Worm (Caenorhabditis elegans) whole organism, young adult: ENCODE results near the gene fbxb-6.

ENCODE experiments used
- B0261.1 ChIP-seq: sonication (generic microtip); optimal IDR thresholded peaks from 2 replicates; lab custom pipeline; 2016; ENCODE audit warnings: mild to moderate bottlenecking, missing genetic modification characterization, moderate library complexity, missing compliant biosample characterization
- D2030.7 ChIP-seq: fragments of 200-800 bp; sonication (Bioruptor generic); IDR thresholded peaks from 2 replicates; pipeline ENCODE4 v1.3.6; 2022; ENCODE audit warnings: missing genetic modification reagents, missing genetic modification characterization, missing compliant biosample characterization
- F23B12.7 ChIP-seq: sonication (generic microtip); optimal IDR thresholded peaks from 2 replicates; lab custom pipeline; 2017; ENCODE audit warnings: missing genetic modification characterization, mild to moderate bottlenecking, missing compliant biosample characterization, antibody characterized with exemption, moderate library complexity; ENCODE audit not compliant: insufficient read depth
- F37B4.10 ChIP-seq: fragments of 200-800 bp; sonication (Bioruptor generic); IDR thresholded peaks from 2 replicates; pipeline ENCODE4 v1.3.6; 2022; ENCODE audit warnings: missing genetic modification characterization, missing compliant biosample characterization
- F39B2.1 ChIP-seq: fragments of 200-800 bp; sonication (Bioruptor generic); IDR thresholded peaks from 2 replicates; pipeline ENCODE4 v1.3.6; 2022; ENCODE audit warnings: missing genetic modification reagents, missing genetic modification characterization, missing compliant biosample characterization
- F55B11.4 ChIP-seq: sonication (generic microtip); optimal IDR thresholded peaks from 2 replicates; lab custom pipeline; 2016; ENCODE audit warnings: missing compliant biosample characterization, missing genetic modification characterization, borderline replicate concordance; ENCODE audit not compliant: insufficient read depth
- F57C9.4 ChIP-seq: sonication (generic microtip); optimal IDR thresholded peaks from 2 replicates; lab custom pipeline; 2017; ENCODE audit warnings: mild to moderate bottlenecking, missing genetic modification characterization, missing compliant biosample characterization
- Y53F4B.3 ChIP-seq: fragments of 200-800 bp; sonication (Bioruptor generic); IDR thresholded peaks from 2 replicates; pipeline ENCODE4 v1.3.6; 2022; ENCODE audit warnings: missing genetic modification reagents, missing genetic modification characterization, missing compliant biosample characterization
- Y56A3A.18 ChIP-seq: fragments of 200-800 bp; sonication (Bioruptor generic); IDR thresholded peaks from 2 replicates; pipeline ENCODE4 v1.3.6; 2022; ENCODE audit warnings: missing genetic modification reagents, missing genetic modification characterization, missing compliant biosample characterization
- Y79H2A.3 ChIP-seq: fragments of 200-800 bp; sonication (Bioruptor generic); conservative IDR thresholded peaks from 2 replicates; pipeline ENCODE4 v1.3.6; 2022; ENCODE audit warnings: missing genetic modification reagents, missing genetic modification characterization, missing compliant biosample characterization
- akir-1 ChIP-seq: fragments of 200-800 bp; sonication (Bioruptor generic); optimal IDR thresholded peaks from 2 replicates; lab custom pipeline; 2018; ENCODE audit warnings: mild to moderate bottlenecking, missing genetic modification characterization, moderate library complexity, missing compliant biosample characterization
- cebp-1 ChIP-seq, 2 experiments: fragments of 200-800 bp in 1 of 2; sonication (Bioruptor generic) in 1 of 2; sonication (generic microtip) in 1 of 2; IDR thresholded peaks in 1 of 2; optimal IDR thresholded peaks in 1 of 2; 2 replicates each; pipeline versions ENCODE4 v1.3.6 to Lab custom; 2017 to 2022; ENCODE audit warnings: missing compliant biosample characterization in 2 of 2, missing genetic modification characterization in 2 of 2, mild to moderate bottlenecking in 1 of 2, missing genetic modification reagents in 1 of 2, moderate library complexity in 1 of 2
- ceh-100 ChIP-seq: fragments of 200-800 bp; sonication (Bioruptor generic); IDR thresholded peaks from 2 replicates; pipeline ENCODE4 v1.3.6; 2022; ENCODE audit warnings: missing genetic modification reagents, missing genetic modification characterization, missing compliant biosample characterization
- ceh-27 ChIP-seq: fragments of 200-800 bp; sonication (Bioruptor generic); optimal IDR thresholded peaks from 2 replicates; lab custom pipeline; 2018; ENCODE audit warnings: mild to moderate bottlenecking, missing genetic modification characterization, moderate library complexity, missing compliant biosample characterization
- ceh-79 ChIP-seq: sonication (generic microtip); optimal IDR thresholded peaks from 2 replicates; lab custom pipeline; 2017; ENCODE audit warnings: mild to moderate bottlenecking, missing genetic modification characterization, missing compliant biosample characterization
- dox-1 ChIP-seq: fragments of 200-800 bp; sonication (Bioruptor generic); IDR thresholded peaks from 2 replicates; pipeline ENCODE4 v1.3.6; 2022; ENCODE audit warnings: missing genetic modification reagents, missing genetic modification characterization, missing compliant biosample characterization
- efl-1 ChIP-seq: fragments of 150-350 bp; optimal IDR thresholded peaks from 2 replicates; lab custom pipeline; 2014; ENCODE audit warnings: missing biosample characterization, missing genetic modification reagents, missing genetic modification characterization
- hmg-20 ChIP-seq: fragments of 200-800 bp; sonication (Bioruptor generic); IDR thresholded peaks from 2 replicates; pipeline ENCODE4 v1.3.6; 2022; ENCODE audit warnings: missing genetic modification reagents, missing genetic modification characterization, missing compliant biosample characterization
- let-607 ChIP-seq, 2 experiments: fragments of 200-800 bp in 1 of 2; sonication (Bioruptor generic) in 1 of 2; sonication (generic microtip) in 1 of 2; optimal IDR thresholded peaks; 2 replicates each; lab custom pipeline; 2016 to 2018; ENCODE audit warnings: mild to moderate bottlenecking in 2 of 2, missing compliant biosample characterization in 2 of 2, missing genetic modification characterization in 2 of 2, moderate library complexity in 2 of 2, missing genotype in 1 of 2
- lsl-1 ChIP-seq: fragments of 200-800 bp; sonication (Bioruptor generic); optimal IDR thresholded peaks from 2 replicates; lab custom pipeline; 2018; ENCODE audit warnings: mild to moderate bottlenecking, missing genetic modification characterization, moderate library complexity, missing compliant biosample characterization
- lsy-27 ChIP-seq: sonication (generic microtip); optimal IDR thresholded peaks from 2 replicates; lab custom pipeline; 2017; ENCODE audit warnings: missing genetic modification characterization, mild to moderate bottlenecking, missing compliant biosample characterization, antibody characterized with exemption, missing genotype, borderline replicate concordance; ENCODE audit not compliant: insufficient read depth
- madf-3 ChIP-seq: fragments of 200-800 bp; sonication (Bioruptor generic); IDR thresholded peaks from 2 replicates; pipeline ENCODE4 v1.3.6; 2022; ENCODE audit warnings: missing genetic modification reagents, missing genetic modification characterization, missing compliant biosample characterization
- mxl-1 ChIP-seq: sonication (generic microtip); optimal IDR thresholded peaks from 2 replicates; lab custom pipeline; 2016; ENCODE audit warnings: missing genetic modification characterization, missing compliant biosample characterization
- nhr-80 ChIP-seq: sonication (generic microtip); optimal IDR thresholded peaks from 2 replicates; lab custom pipeline; 2016; ENCODE audit warnings: missing genetic modification characterization, missing compliant biosample characterization
- nhr-90 ChIP-seq: sonication (generic microtip); optimal IDR thresholded peaks from 2 replicates; lab custom pipeline; 2016; ENCODE audit warnings: missing genotype, mild to moderate bottlenecking, missing genetic modification characterization, missing compliant biosample characterization
- pha-4 ChIP-seq: fragments of 150-350 bp; sonication (generic microtip); optimal IDR thresholded peaks from 2 replicates; lab custom pipeline; 2014; ENCODE audit warnings: missing biosample characterization, missing genetic modification reagents, missing genetic modification characterization
- rcor-1 ChIP-seq: fragments of 200-800 bp; sonication (Bioruptor generic); IDR thresholded peaks from 2 replicates; pipeline ENCODE4 v1.3.6; 2022; ENCODE audit warnings: missing genetic modification reagents, missing genetic modification characterization, missing compliant biosample characterization
- rpc-1 ChIP-seq, 2 experiments: fragments of 150-350 bp in 1 of 2; sonication (generic microtip) in 1 of 2; optimal IDR thresholded peaks; 2 replicates each; lab custom pipeline; 2014 to 2018; ENCODE audit warnings: missing biosample characterization in 1 of 2, missing genetic modification characterization in 1 of 2, missing genetic modification reagents in 1 of 2, missing genotype in 1 of 2
- snpc-1.1 ChIP-seq: sonication (generic microtip); optimal IDR thresholded peaks from 2 replicates; lab custom pipeline; 2017; ENCODE audit warnings: missing genetic modification characterization, mild to moderate bottlenecking, missing compliant biosample characterization, antibody characterized with exemption, moderate library complexity, missing genotype, missing genetic modification reagents; ENCODE audit not compliant: insufficient read depth
- snpc-1.3 ChIP-seq: sonication (generic microtip); optimal IDR thresholded peaks from 2 replicates; lab custom pipeline; 2017; ENCODE audit warnings: missing genetic modification characterization, mild to moderate bottlenecking, missing compliant biosample characterization, antibody characterized with exemption, moderate library complexity, missing genotype, missing genetic modification reagents; ENCODE audit not compliant: insufficient read depth
- somi-1 ChIP-seq: fragments of 200-800 bp; sonication (Bioruptor generic); optimal IDR thresholded peaks from 2 replicates; lab custom pipeline; 2018; ENCODE audit warnings: mild to moderate bottlenecking, missing genetic modification characterization, missing compliant biosample characterization
- zfh-2 ChIP-seq: fragments of 200-800 bp; sonication (Bioruptor generic); conservative IDR thresholded peaks from 2 replicates; pipeline ENCODE4 v1.3.6; 2022; ENCODE audit warnings: missing genetic modification reagents, missing genetic modification characterization, missing compliant biosample characterization
- zim-3 ChIP-seq: sonication (generic microtip); optimal IDR thresholded peaks from 2 replicates; lab custom pipeline; 2017; ENCODE audit warnings: mild to moderate bottlenecking, missing genetic modification characterization, moderate library complexity, missing compliant biosample characterization
- ztf-18 ChIP-seq: sonication (generic microtip); optimal IDR thresholded peaks from 2 replicates; lab custom pipeline; 2016; ENCODE audit warnings: missing genotype, mild to moderate bottlenecking, missing genetic modification characterization, missing compliant biosample characterization

Gene fbxb-6

ce11 chrII:2083726-2084179, 19.2 kb downstream of the fbxb-6 start, which contains the start of the genes T16A1.5 and fbxc-49:
Gene T16A1.5 (minus strand): TSS chrII:2083826.
Gene fbxc-49 (plus strand): TSS chrII:2084129.
- TF ChIP-seq mxl-1 (tag; lab: Kevin White, UChicago) (no peak), F57C9.4 (tag; lab: Kevin White, UChicago) (no peak), ceh-100 (GFP tag; lab: Robert Waterston, UW) (no peak), Y53F4B.3 (no peak), rcor-1 (GFP tag; lab: Robert Waterston, UW) (no peak), ceh-79 (tag; lab: Kevin White, UChicago) (no peak), dox-1 (GFP tag; lab: Robert Waterston, UW) (no peak), rpc-1 (optimal IDR thresholded peaks at IDR 0.05; lab: Kevin White, UChicago) (no peak), rpc-1 (tag; optimal IDR thresholded peaks at IDR 0.05; lab: Kevin White, UChicago) (no peak), somi-1 (GFP tag; lab: Kevin White, UChicago) (no peak), cebp-1 (GFP tag; IDR thresholded peaks at IDR 0.05; lab: Robert Waterston, UW) (no peak), cebp-1 (tag; optimal IDR thresholded peaks at IDR 0.05; lab: Kevin White, UChicago) (no peak), efl-1 (GFP tag; lab: Kevin White, UChicago) (no peak)

- TF ChIP-seq lsl-1 (GFP tag; lab: Kevin White, UChicago) (no peak), snpc-1.1 (tag; lab: Kevin White, UChicago) (peak; percentile 14), zim-3 (tag; lab: Kevin White, UChicago) (no peak), F37B4.10 (0 out of 2 replicates have a peak, but pooled peaks have one; percentile 65), Y79H2A.3 (no peak), F55B11.4 (tag; lab: Kevin White, UChicago) (no peak), Y56A3A.18 (GFP tag; lab: Robert Waterston, UW) (no peak), F23B12.7 (tag; lab: Kevin White, UChicago) (no peak), lsy-27 (tag; lab: Kevin White, UChicago) (no peak), zfh-2 (peak; percentile 66), nhr-90 (tag; lab: Kevin White, UChicago) (no peak), ztf-18 (no peak), snpc-1.3 (no peak), madf-3 (GFP tag; lab: Robert Waterston, UW) (no peak), ceh-27 (no peak), F39B2.1 (no peak), let-607 (tag; optimal IDR thresholded peaks at IDR 0.05; lab: Kevin White, UChicago) (no peak), hmg-20 (GFP tag; lab: Robert Waterston, UW) (no peak), B0261.1 (tag; lab: Kevin White, UChicago) (no peak), somi-1 (GFP tag; lab: Kevin White, UChicago) (no peak), akir-1 (GFP tag; lab: Kevin White, UChicago) (no peak)
Measured at ce11 chrII:2087206-2087605, 22.6 kb downstream of the fbxb-6 start.

ce11 chrII:2090605-2091004, 26.0 kb downstream of the fbxb-6 start, which contains the start of gene trpl-5:
Gene trpl-5 (minus strand): TSS chrII:2090636.
- TF ChIP-seq nhr-80 (tag; lab: Kevin White, UChicago) = peak; percentile 76
- peak; percentile 56; the same call in 1 of the 2 replicates for TF ChIP-seq cebp-1 (GFP tag; IDR thresholded peaks at IDR 0.05; lab: Robert Waterston, UW)
- no peak for TF ChIP-seq cebp-1 (tag; optimal IDR thresholded peaks at IDR 0.05; lab: Kevin White, UChicago)
- no peak for TF ChIP-seq D2030.7 (GFP tag; lab: Robert Waterston, UW)
- TF ChIP-seq pha-4 (tag; lab: Kevin White, UChicago) = peak; percentile 15
